Worm (Caenorhabditis elegans): ENCODE measurements around the gene F09F9.3.

F09F9.3 gene

ce11 chrX:4142202-4142601 lies 21.4 kb upstream of the F09F9.3 start (continued):
- no peak for TF ChIP-seq tag-97 (GFP tag; IDR thresholded peaks at IDR 0.05)
- no peak for TF ChIP-seq vab-7 (GFP tag; IDR thresholded peaks at IDR 0.05)
- TF ChIP-seq php-3 (GFP tag; IDR thresholded peaks at IDR 0.05): peak; percentile 57; the same call in 1 of the 2 replicates
- peak; percentile 63 for TF ChIP-seq mep-1 (tag; optimal IDR thresholded peaks at IDR 0.05)
- no peak for TF ChIP-seq egl-27 (tag; optimal IDR thresholded peaks at IDR 0.05)
- TF ChIP-seq lim-7 (GFP tag; IDR thresholded peaks at IDR 0.05): 0 out of 2 replicates have a peak, but pooled peaks have one; percentile 10
- peak; percentile 88 for TF ChIP-seq lin-13 (GFP tag; optimal IDR thresholded peaks at IDR 0.05)
- TF ChIP-seq zip-2 (tag; optimal IDR thresholded peaks at IDR 0.05): no peak

- peak; percentile 46 for TF ChIP-seq dmd-6 (GFP tag; IDR thresholded peaks at IDR 0.05)
- no peak for TF ChIP-seq lir-3 (tag; optimal IDR thresholded peaks at IDR 0.05)
- TF ChIP-seq mxl-3 (GFP tag; optimal IDR thresholded peaks at IDR 0.05): peak; percentile 16
- no peak for TF ChIP-seq nhr-76 (tag; optimal IDR thresholded peaks at IDR 0.05)
- TF ChIP-seq aha-1 (tag): peak; percentile 70
- no peak for TF ChIP-seq madf-5 (GFP tag; IDR thresholded peaks at IDR 0.05)
- no peak for TF ChIP-seq egl-27 (tag; optimal IDR thresholded peaks at IDR 0.05)
- TF ChIP-seq dve-1 (tag; optimal IDR thresholded peaks at IDR 0.05; ENCODE audit: insufficient read depth): peak; percentile 43
- TF ChIP-seq zfp-3 (GFP tag; conservative IDR thresholded peaks at IDR 0.05): no peak
- TF ChIP-seq mep-1 (tag; optimal IDR thresholded peaks at IDR 0.05): peak; percentile 3
- TF ChIP-seq tra-1 (GFP tag; IDR thresholded peaks at IDR 0.05): no peak
- peak in 1 of 2 experiments; percentile 94 for TF ChIP-seq unc-62 (GFP tag; optimal IDR thresholded peaks at IDR 0.05 in 1 of 2)
- TF ChIP-seq unc-62 (tag; optimal IDR thresholded peaks at IDR 0.05): no peak
- TF ChIP-seq snpc-1.2 (GFP tag; IDR thresholded peaks at IDR 0.05): 0 out of 2 replicates have a peak, but pooled peaks have one; percentile 28
- TF ChIP-seq zag-1 (tag; optimal IDR thresholded peaks at IDR 0.05): no peak
- TF ChIP-seq lin-38 (GFP tag; IDR thresholded peaks at IDR 0.05): no peak
- TF ChIP-seq nhr-10 (tag; optimal IDR thresholded peaks at IDR 0.05): no peak
- no peak for TF ChIP-seq pqm-1 (tag; optimal IDR thresholded peaks at IDR 0.05)
- no peak for TF ChIP-seq nhr-25 (tag; optimal IDR thresholded peaks at IDR 0.05; ENCODE audit: borderline replicate concordance, insufficient read depth)
- no peak for TF ChIP-seq daf-8 (GFP tag; IDR thresholded peaks at IDR 0.05)
- no peak for TF ChIP-seq ztf-11 (tag; optimal IDR thresholded peaks at IDR 0.05)
- peak; percentile 44 for TF ChIP-seq hlh-30 (tag; optimal IDR thresholded peaks at IDR 0.05; ENCODE audit: insufficient read depth)
- peak in 1 of 2 experiments; percentile 76 for TF ChIP-seq mdl-1 (tag; optimal IDR thresholded peaks at IDR 0.05)
- TF ChIP-seq hif-1 (tag; optimal IDR thresholded peaks at IDR 0.05): peak in 1 of 2 experiments; percentile 91
- peak; percentile 63 for TF ChIP-seq nhr-28 (tag; optimal IDR thresholded peaks at IDR 0.05)
- TF ChIP-seq lim-7 (GFP tag; IDR thresholded peaks at IDR 0.05): no peak
- TF ChIP-seq hlh-11 (tag; optimal IDR thresholded peaks at IDR 0.05): peak; percentile 62
- no peak for TF ChIP-seq Y75B8A.6 (GFP tag; IDR thresholded peaks at IDR 0.05)
- no peak for TF ChIP-seq cey-2 (tag; optimal IDR thresholded peaks at IDR 0.05; ENCODE audit: borderline replicate concordance, insufficient read depth)
- no peak for TF ChIP-seq daf-12 (tag; optimal IDR thresholded peaks at IDR 0.05)
- no peak for TF ChIP-seq vab-7 (GFP tag; IDR thresholded peaks at IDR 0.05)
- TF ChIP-seq lin-1 (GFP tag; IDR thresholded peaks at IDR 0.05): no peak
- TF ChIP-seq daf-16 (GFP tag; optimal IDR thresholded peaks at IDR 0.05): peak in 1 of 2 experiments; percentile 69
- peak; percentile 94 for TF ChIP-seq daf-16 (tag; optimal IDR thresholded peaks at IDR 0.05)
- no peak for TF ChIP-seq F26F4.8 (GFP tag; conservative IDR thresholded peaks at IDR 0.05)
- TF ChIP-seq lin-29 (GFP tag; IDR thresholded peaks at IDR 0.05): no peak
- TF ChIP-seq F49E8.2 (tag; optimal IDR thresholded peaks at IDR 0.05; ENCODE audit: borderline replicate concordance): no peak
- no peak for TF ChIP-seq egl-43 (GFP tag; IDR thresholded peaks at IDR 0.05)
- peak; percentile 41 for TF ChIP-seq nhr-48 (tag; optimal IDR thresholded peaks at IDR 0.05)
- TF ChIP-seq ces-1 (GFP tag; optimal IDR thresholded peaks at IDR 0.05): no peak
- peak; percentile 31 for TF ChIP-seq nhr-102 (tag; optimal IDR thresholded peaks at IDR 0.05)
- no peak for TF ChIP-seq set-16 (GFP tag; IDR thresholded peaks at IDR 0.05)
- no peak for TF ChIP-seq nhr-111 (GFP tag; optimal IDR thresholded peaks at IDR 0.05)
- no peak for TF ChIP-seq sdz-12 (GFP tag; optimal IDR thresholded peaks at IDR 0.05)
Observed at ce11 chrX:4140755-4141417, 20.1 kb upstream of the F09F9.3 start.

Data from whole organism, L4 larva.